Fruit fly (Drosophila melanogaster): Measurements from ENCODE around the gene CG4502.

Gene CG4502

dm6 chr2L:7239310-7239709, 35.2 kb upstream of the CG4502 start (continued):
- TF ChIP-seq fd3F (GFP tag; optimal IDR thresholded peaks at IDR 0.05) (peak; percentile 52), CG9932 (GFP tag; IDR thresholded peaks at IDR 0.05) (no peak), CG4328 (GFP tag; optimal IDR thresholded peaks at IDR 0.05) (no peak), Spps (tag; optimal IDR thresholded peaks at IDR 0.05) (no peak), dmrt11E (tag; optimal IDR thresholded peaks at IDR 0.05) (no peak), CG14441 (GFP tag; IDR thresholded peaks at IDR 0.05) (peak; percentile 36; the same call in 1 of the 2 replicates), CG11504 (tag; optimal IDR thresholded peaks at IDR 0.05) (no peak), D19A (tag; optimal IDR thresholded peaks at IDR 0.05) (no peak), pros (GFP tag; optimal IDR thresholded peaks at IDR 0.05) (no peak), MTF-1 (GFP tag; optimal IDR thresholded peaks at IDR 0.05; ENCODE audit: borderline replicate concordance) (peak; percentile 5), CG17912 (GFP tag; optimal IDR thresholded peaks at IDR 0.05) (no peak), D19B (GFP tag; optimal IDR thresholded peaks at IDR 0.05) (no peak), bcd (GFP tag; optimal IDR thresholded peaks at IDR 0.05) (peak; percentile 30), CG32767 (GFP tag; IDR thresholded peaks at IDR 0.05) (0 out of 2 replicates have a peak, but pooled peaks have one; percentile 12), CG10147 (GFP tag; optimal IDR thresholded peaks at IDR 0.05) (no peak), CG3065 (GFP tag; optimal IDR thresholded peaks at IDR 0.05) (no peak), gcm (GFP tag; optimal IDR thresholded peaks at IDR 0.05) (no peak), CG9609 (GFP tag; optimal IDR thresholded peaks at IDR 0.05) (no peak), Camta (GFP tag; optimal IDR thresholded peaks at IDR 0.05) (no peak), Hmr (GFP tag; optimal IDR thresholded peaks at IDR 0.05) (peak; percentile 70), pfk (GFP tag; optimal IDR thresholded peaks at IDR 0.05) (no peak), stc (GFP tag; IDR thresholded peaks at IDR 0.05) (no peak), twi (tag; optimal IDR thresholded peaks at IDR 0.05) (no peak), yki (optimal IDR thresholded peaks at IDR 0.05) (no peak), CG17361 (GFP tag; IDR thresholded peaks at IDR 0.05) (no peak), CG18764 (GFP tag; optimal IDR thresholded peaks at IDR 0.05) (no peak), CG13287 (GFP tag; IDR thresholded peaks at IDR 0.05; ENCODE audit: partially characterized antibody) (no peak), ind (GFP tag; optimal IDR thresholded peaks at IDR 0.05) (no peak), Ptx1 (GFP tag; IDR thresholded peaks at IDR 0.05) (no peak), CG2712 (tag; optimal IDR thresholded peaks at IDR 0.05) (no peak), repo (GFP tag; optimal IDR thresholded peaks at IDR 0.05) (peak; percentile 5), al (GFP tag; IDR thresholded peaks at IDR 0.05) (no peak), usp (GFP tag; optimal IDR thresholded peaks at IDR 0.05) (no peak), da (GFP tag; optimal IDR thresholded peaks at IDR 0.05) (no peak), lilli (GFP tag; optimal IDR thresholded peaks at IDR 0.05) (peak; percentile 20), Dll (GFP tag; IDR thresholded peaks at IDR 0.05; ENCODE audit: partially characterized antibody) (no peak), CG2889 (GFP tag; IDR thresholded peaks at IDR 0.05) (no peak), so (GFP tag; IDR thresholded peaks at IDR 0.05) (peak; percentile 29; the same call in 1 of the 3 replicates), chm (GFP tag; IDR thresholded peaks at IDR 0.05) (no peak), crol (GFP tag; IDR thresholded peaks at IDR 0.05) (no peak), B-H2 (GFP tag; optimal IDR thresholded peaks at IDR 0.05) (peak; percentile 29), CG1792 (GFP tag; optimal IDR thresholded peaks at IDR 0.05) (peak; percentile 50), Gsc (GFP tag; IDR thresholded peaks at IDR 0.05) (no peak), CG18476 (GFP tag; optimal IDR thresholded peaks at IDR 0.05) (no peak), nerfin-2 (GFP tag; IDR thresholded peaks at IDR 0.05; ENCODE audit: partially characterized antibody) (no peak), CG1529 (GFP tag; optimal IDR thresholded peaks at IDR 0.05) (no peak), CG31388 (GFP tag; optimal IDR thresholded peaks at IDR 0.05) (no peak), sim (GFP tag; IDR thresholded peaks at IDR 0.05) (no peak), bigmax (GFP tag; optimal IDR thresholded peaks at IDR 0.05) (no peak), CG9797 (GFP tag; optimal IDR thresholded peaks at IDR 0.05) (no peak), Vsx1 (GFP tag; optimal IDR thresholded peaks at IDR 0.05) (peak; percentile 57), CG9727 (GFP tag; optimal IDR thresholded peaks at IDR 0.05) (peak; percentile 66)
